Fruit fly (Drosophila melanogaster) whole organism, embryonic: Measurements from ENCODE around the gene Sys1.

Experiments used
- Abd-B ChIP-seq: fragments of 200-800 bp; sonication (Bioruptor generic); optimal IDR thresholded peaks from 2 replicates; lab custom pipeline; 2018; ENCODE audit warnings: missing biosample characterization, mild to moderate bottlenecking, missing genetic modification characterization, moderate library complexity
- Atf-2 ChIP-seq: fragments of 200-800 bp; sonication (Bioruptor generic); optimal IDR thresholded peaks from 2 replicates; lab custom pipeline; 2016; ENCODE audit warnings: missing biosample characterization, missing genetic modification characterization
- Blimp-1 ChIP-seq: fragments of 200-800 bp; sonication (Bioruptor generic); optimal IDR thresholded peaks from 3 replicates; lab custom pipeline; 2018; ENCODE audit warnings: missing biosample characterization, missing genetic modification characterization, mild to moderate bottlenecking, moderate library complexity, missing genetic modification reagents
- CG11085 ChIP-seq: fragments of 200-800 bp; sonication (Bioruptor generic); IDR thresholded peaks from 2 replicates; pipeline ENCODE4 v1.3.6; 2022; ENCODE audit warnings: missing biosample characterization, missing genetic modification characterization
- CG11504 ChIP-seq: fragments of 200-800 bp; sonication (Bioruptor generic); optimal IDR thresholded peaks from 3 replicates; lab custom pipeline; 2019; ENCODE audit warnings: missing biosample characterization, mild to moderate bottlenecking, missing genetic modification characterization, moderate library complexity
- CG13775 ChIP-seq: fragments of 200-800 bp; sonication (Bioruptor generic); optimal IDR thresholded peaks from 3 replicates; lab custom pipeline; 2017; ENCODE audit warnings: missing biosample characterization, mild to moderate bottlenecking, missing genetic modification characterization
- CG15073 ChIP-seq: fragments of 200-800 bp; sonication (Bioruptor generic); optimal IDR thresholded peaks from 2 replicates; lab custom pipeline; 2016; ENCODE audit warnings: missing biosample characterization, missing genetic modification characterization
- CG16813 ChIP-seq: fragments of 200-800 bp; sonication (Bioruptor generic); IDR thresholded peaks from 3 replicates; pipeline ENCODE4 v1.3.6; 2022; ENCODE audit warnings: missing biosample characterization, missing genetic modification characterization; ENCODE audit not compliant: partially characterized antibody
- CG17361 ChIP-seq: fragments of 200-800 bp; sonication (Bioruptor generic); IDR thresholded peaks from 3 replicates; pipeline ENCODE4 v1.3.6; 2022; ENCODE audit warnings: missing biosample characterization, missing genetic modification characterization
- CG17568 ChIP-seq: fragments of 200-800 bp; sonication (Bioruptor generic); optimal IDR thresholded peaks from 2 replicates; lab custom pipeline; 2018; ENCODE audit warnings: missing biosample characterization, mild to moderate bottlenecking, missing genetic modification characterization, moderate library complexity
- CG17829 ChIP-seq: fragments of 200-800 bp; optimal IDR thresholded peaks from 2 replicates; lab custom pipeline; 2019; ENCODE audit warnings: missing biosample characterization, mild to moderate bottlenecking, missing genetic modification characterization, moderate library complexity
- CG2129 ChIP-seq: fragments of 200-800 bp; sonication (Bioruptor generic); IDR thresholded peaks from 2 replicates; pipeline ENCODE4 v1.3.6; 2022; ENCODE audit warnings: missing biosample characterization, missing genetic modification characterization; ENCODE audit not compliant: partially characterized antibody
- CG30020 ChIP-seq: fragments of 200-800 bp; optimal IDR thresholded peaks from 2 replicates; lab custom pipeline; 2019; ENCODE audit warnings: missing biosample characterization, mild to moderate bottlenecking, missing genetic modification characterization, moderate library complexity
- CG31441 ChIP-seq: fragments of 200-800 bp; sonication (Bioruptor generic); IDR thresholded peaks from 2 replicates; pipeline ENCODE4 v1.3.6; 2022; ENCODE audit warnings: missing biosample characterization, missing genetic modification characterization
- CG8924 ChIP-seq: fragments of 200-800 bp; optimal IDR thresholded peaks from 3 replicates; lab custom pipeline; 2019; ENCODE audit warnings: missing biosample characterization, mild to moderate bottlenecking, missing genetic modification characterization, moderate library complexity
- CG9727 ChIP-seq: fragments of 200-800 bp; sonication (Bioruptor generic); optimal IDR thresholded peaks from 3 replicates; lab custom pipeline; 2017; ENCODE audit warnings: missing biosample characterization, mild to moderate bottlenecking, missing genetic modification characterization
- CG9817 ChIP-seq: fragments of 200-800 bp; sonication (Bioruptor generic); optimal IDR thresholded peaks from 2 replicates; lab custom pipeline; 2018; ENCODE audit warnings: missing biosample characterization, mild to moderate bottlenecking, missing genetic modification characterization, moderate library complexity
- Camta ChIP-seq: fragments of 200-800 bp; sonication (Bioruptor generic); optimal IDR thresholded peaks from 2 replicates; lab custom pipeline; 2016; ENCODE audit warnings: missing biosample characterization, missing genetic modification characterization
- CoRest ChIP-seq: fragments of 200-800 bp; sonication (Bioruptor generic); optimal IDR thresholded peaks from 3 replicates; lab custom pipeline; 2018; ENCODE audit warnings: missing biosample characterization, mild to moderate bottlenecking, missing genetic modification characterization, moderate library complexity
- Dad ChIP-seq: fragments of 200-800 bp; sonication (Bioruptor generic); optimal IDR thresholded peaks from 3 replicates; lab custom pipeline; 2016; ENCODE audit warnings: missing biosample characterization, missing genetic modification characterization
- Dll ChIP-seq: fragments of 200-800 bp; sonication (Bioruptor generic); IDR thresholded peaks from 4 replicates; pipeline ENCODE4 v1.3.6; 2022; ENCODE audit warnings: missing biosample characterization, missing genetic modification characterization; ENCODE audit not compliant: partially characterized antibody
- Dp ChIP-seq: fragments of 200-800 bp; sonication (Bioruptor generic); optimal IDR thresholded peaks from 2 replicates; lab custom pipeline; 2018; ENCODE audit warnings: missing biosample characterization, mild to moderate bottlenecking, missing genetic modification characterization, moderate library complexity
- Fer3 ChIP-seq: fragments of 200-800 bp; sonication (Bioruptor generic); optimal IDR thresholded peaks from 2 replicates; lab custom pipeline; 2018; ENCODE audit warnings: missing biosample characterization, mild to moderate bottlenecking, missing genetic modification characterization, moderate library complexity
- H2.0 ChIP-seq: fragments of 200-800 bp; sonication (Bioruptor generic); IDR thresholded peaks from 2 replicates; pipeline ENCODE4 v1.3.6; 2022; ENCODE audit warnings: missing biosample characterization, missing genetic modification characterization
- HmgZ ChIP-seq: fragments of 200-800 bp; sonication (Bioruptor generic); optimal IDR thresholded peaks from 2 replicates; lab custom pipeline; 2018; ENCODE audit warnings: missing biosample characterization, mild to moderate bottlenecking, missing genetic modification characterization
- Hr39 ChIP-seq: fragments of >200 bp; optimal IDR thresholded peaks from 2 replicates; lab custom pipeline; 2017
- Hr78 ChIP-seq, 2 experiments: fragments of 200-800 bp in 1 of 2; fragments of >200 bp in 1 of 2; sonication (Bioruptor generic) in 1 of 2; optimal IDR thresholded peaks; 2 replicates each; lab custom pipeline; 2017 to 2019; ENCODE audit warnings: missing biosample characterization in 2 of 2, missing genetic modification characterization in 2 of 2, mild to moderate bottlenecking in 1 of 2, moderate library complexity in 1 of 2
- NC2β ChIP-seq: fragments of 200-800 bp; sonication (Bioruptor generic); optimal IDR thresholded peaks from 2 replicates; lab custom pipeline; 2016; ENCODE audit warnings: missing biosample characterization, missing genetic modification characterization
- Nf-YB ChIP-seq: fragments of 200-800 bp; sonication (Bioruptor generic); optimal IDR thresholded peaks from 3 replicates; lab custom pipeline; 2019; ENCODE audit warnings: missing biosample characterization, mild to moderate bottlenecking, missing genetic modification characterization, moderate library complexity
- Ravus ChIP-seq: fragments of 200-800 bp; sonication (Bioruptor generic); IDR thresholded peaks from 2 replicates; pipeline ENCODE4 v1.3.6; 2022; ENCODE audit warnings: missing biosample characterization, missing genetic modification characterization
- Sox102F ChIP-seq: fragments of 200-800 bp; sonication (Bioruptor generic); optimal IDR thresholded peaks from 2 replicates; lab custom pipeline; 2018; ENCODE audit warnings: missing biosample characterization, mild to moderate bottlenecking, missing genetic modification characterization, moderate library complexity
- dm ChIP-seq: fragments of 200-800 bp; sonication (Bioruptor generic); optimal IDR thresholded peaks from 3 replicates; lab custom pipeline; 2016; ENCODE audit warnings: missing biosample characterization, missing genetic modification characterization
- dpn ChIP-seq, 2 experiments: fragments of 200-800 bp; sonication (Bioruptor generic); optimal IDR thresholded peaks; 3 replicates each; lab custom pipeline; 2016; ENCODE audit warnings: missing biosample characterization in 2 of 2, missing genetic modification characterization in 2 of 2
- ems ChIP-seq: fragments of 200-800 bp; sonication (Bioruptor generic); optimal IDR thresholded peaks from 3 replicates; lab custom pipeline; 2016; ENCODE audit warnings: missing biosample characterization, missing genetic modification characterization
- gem ChIP-seq: fragments of 200-800 bp; sonication (Bioruptor generic); optimal IDR thresholded peaks from 2 replicates; lab custom pipeline; 2019; ENCODE audit warnings: missing biosample characterization, mild to moderate bottlenecking, missing genetic modification characterization, moderate library complexity
- grau ChIP-seq: fragments of 200-800 bp; optimal IDR thresholded peaks from 3 replicates; lab custom pipeline; 2019; ENCODE audit warnings: missing biosample characterization, mild to moderate bottlenecking, missing genetic modification characterization, moderate library complexity
- ham ChIP-seq: fragments of 200-800 bp; sonication (Bioruptor generic); IDR thresholded peaks from 2 replicates; pipeline ENCODE4 v1.3.6; 2022; ENCODE audit warnings: missing biosample characterization, missing genetic modification characterization
- luna ChIP-seq: fragments of 200-800 bp; sonication (Bioruptor generic); optimal IDR thresholded peaks from 2 replicates; lab custom pipeline; 2016; ENCODE audit warnings: missing biosample characterization, missing genetic modification characterization
- nerfin-1 ChIP-seq: fragments of 200-800 bp; sonication (Bioruptor generic); optimal IDR thresholded peaks from 3 replicates; lab custom pipeline; 2019; ENCODE audit warnings: missing biosample characterization, mild to moderate bottlenecking, missing genetic modification characterization, moderate library complexity
- phol ChIP-seq: fragments of 200-800 bp; sonication (Bioruptor generic); optimal IDR thresholded peaks from 3 replicates; lab custom pipeline; 2018; ENCODE audit warnings: missing biosample characterization, mild to moderate bottlenecking, missing genetic modification characterization, moderate library complexity
- pros ChIP-seq: fragments of 200-800 bp; sonication (Bioruptor generic); optimal IDR thresholded peaks from 3 replicates; lab custom pipeline; 2019; ENCODE audit warnings: missing biosample characterization, mild to moderate bottlenecking, missing genetic modification characterization, moderate library complexity
- scrt ChIP-seq: fragments of 200-800 bp; sonication (Bioruptor generic); optimal IDR thresholded peaks from 2 replicates; lab custom pipeline; 2018; ENCODE audit warnings: missing biosample characterization, mild to moderate bottlenecking, missing genetic modification characterization, moderate library complexity
- sug ChIP-seq: fragments of 200-800 bp; optimal IDR thresholded peaks from 2 replicates; lab custom pipeline; 2019; ENCODE audit warnings: missing biosample characterization, mild to moderate bottlenecking, missing genetic modification characterization, moderate library complexity
- tin ChIP-seq: fragments of 200-800 bp; sonication (Bioruptor generic); optimal IDR thresholded peaks from 3 replicates; lab custom pipeline; 2016; ENCODE audit warnings: missing biosample characterization, missing genetic modification characterization
- toy ChIP-seq: fragments of 200-800 bp; sonication (Bioruptor generic); IDR thresholded peaks from 2 replicates; pipeline ENCODE4 v1.3.6; 2022; ENCODE audit warnings: missing biosample characterization, missing genetic modification characterization
- unpg ChIP-seq: fragments of 200-800 bp; sonication (Bioruptor generic); optimal IDR thresholded peaks from 3 replicates; lab custom pipeline; 2018; ENCODE audit warnings: missing biosample characterization, mild to moderate bottlenecking, missing genetic modification characterization, moderate library complexity
- zen2 ChIP-seq: fragments of 200-800 bp; sonication (Bioruptor generic); IDR thresholded peaks from 3 replicates; pipeline ENCODE4 v1.3.6; 2022; ENCODE audit warnings: missing biosample characterization, missing genetic modification characterization; ENCODE audit not compliant: partially characterized antibody
- zfh1 ChIP-seq: fragments of 200-800 bp; sonication (Bioruptor generic); IDR thresholded peaks from 3 replicates; pipeline ENCODE4 v1.3.6; 2022; ENCODE audit warnings: missing biosample characterization, missing genetic modification characterization
- zfh2 ChIP-seq: fragments of 200-800 bp; sonication (Bioruptor generic); optimal IDR thresholded peaks from 2 replicates; lab custom pipeline; 2016; ENCODE audit warnings: missing biosample characterization, missing genetic modification characterization

Gene Sys1

DNA sequence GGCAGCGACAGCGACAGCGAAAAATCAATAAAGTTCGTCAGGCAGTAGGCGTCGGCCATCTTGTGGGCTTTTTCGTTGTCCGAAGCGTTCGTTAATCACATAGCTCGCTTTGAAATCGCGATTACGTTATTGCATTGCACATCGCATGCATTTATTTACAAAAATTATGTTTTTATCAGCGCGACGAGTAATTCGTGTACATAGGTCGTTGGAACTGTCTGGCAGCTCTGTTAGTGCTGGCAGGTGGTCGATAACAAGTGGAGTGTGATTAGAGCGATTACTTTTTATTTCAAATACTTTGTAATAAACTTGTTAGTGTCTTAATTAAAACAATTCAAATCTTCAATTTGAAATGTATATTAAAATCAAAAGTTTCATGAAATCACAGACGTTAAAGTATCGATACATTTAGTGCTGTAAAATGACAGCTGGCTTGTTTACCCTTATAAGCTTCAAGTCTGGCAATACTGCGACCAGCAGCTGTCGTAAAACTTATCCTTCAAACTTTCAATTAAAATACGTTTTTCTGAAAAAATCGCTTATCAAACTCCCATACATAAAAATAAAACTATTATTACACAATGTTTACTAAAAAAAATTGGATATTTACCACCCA lies 11.2 kb downstream of the Sys1 start, which contains the start of gene CG8032 (continued):
- TF ChIP-seq Blimp-1 (peak; percentile 29), CG11504 (peak; percentile 41), luna (GFP tag; lab: Kevin White, UChicago) (peak; percentile 13), Nf-YB (GFP tag; lab: Kevin White, UChicago) (no peak), Ravus (GFP tag; lab: Robert Waterston, UW) (no peak), CG30020 (tag; lab: Kevin White, UChicago) (peak; percentile 38), Hr39 (no peak), Camta (peak; percentile 47), ems (GFP tag; lab: Kevin White, UChicago) (peak; percentile 44), phol (peak; percentile 64), toy (GFP tag; lab: Robert Waterston, UW) (no peak), CG17568 (GFP tag; lab: Kevin White, UChicago) (no peak), CG15073 (no peak), H2.0 (GFP tag; lab: Robert Waterston, UW) (0 out of 2 replicates have a peak, but pooled peaks have one; percentile 18), CoRest (tag; lab: Kevin White, UChicago) (peak; percentile 54), Dad (GFP tag; lab: Kevin White, UChicago) (peak; percentile 0), CG11085 (GFP tag; lab: Robert Waterston, UW) (no peak), ham (GFP tag; lab: Robert Waterston, UW) (no peak), Hr78 (GFP tag; optimal IDR thresholded peaks at IDR 0.05; lab: Kevin White, UChicago) (peak in 1 of 2 experiments; percentile 11), Atf-2 (GFP tag; lab: Kevin White, UChicago) (peak; percentile 28), pros (GFP tag; lab: Kevin White, UChicago) (no peak), NC2β (peak; percentile 69), CG17361 (GFP tag; lab: Robert Waterston, UW) (peak; percentile 48; the same call in 2 of the 3 replicates), gem (tag; lab: Kevin White, UChicago) (peak; percentile 51), Abd-B (GFP tag; lab: Kevin White, UChicago) (peak; percentile 29), CG8924 (tag; lab: Kevin White, UChicago) (peak; percentile 47), HmgZ (peak; percentile 70), CG9727 (GFP tag; lab: Kevin White, UChicago) (peak; percentile 49), Sox102F (peak; percentile 48), zfh2 (GFP tag; lab: Kevin White, UChicago) (peak; percentile 48), dm (peak; percentile 60), CG16813 (peak; percentile 69), Dp (GFP tag; lab: Kevin White, UChicago) (peak; percentile 37), CG9817 (tag; lab: Kevin White, UChicago) (peak; percentile 31), zen2 (GFP tag; lab: Robert Waterston, UW) (0 out of 3 replicates have a peak, but pooled peaks have one; percentile 31), CG2129 (GFP tag; lab: Robert Waterston, UW) (peak; percentile 34; the same call in 1 of the 2 replicates), zfh1 (GFP tag; lab: Robert Waterston, UW) (peak; percentile 59; the same call in 2 of the 3 replicates), unpg (peak; percentile 34), CG13775 (GFP tag; lab: Kevin White, UChicago) (peak; percentile 61), scrt (GFP tag; lab: Kevin White, UChicago) (no peak), CG31441 (GFP tag; lab: Robert Waterston, UW) (peak; percentile 39; the same call in 1 of the 2 replicates), CG17829 (tag; lab: Kevin White, UChicago) (peak; percentile 52), Dll (GFP tag; lab: Robert Waterston, UW) (peak; percentile 78), grau (peak; percentile 50), sug (tag; lab: Kevin White, UChicago) (peak; percentile 39), dpn (GFP tag; optimal IDR thresholded peaks at IDR 0.05; lab: Kevin White, UChicago) (peak; percentile 52 to 62), Fer3 (peak; percentile 11), tin (GFP tag; lab: Kevin White, UChicago) (peak; percentile 16), nerfin-1 (tag; lab: Kevin White, UChicago) (peak; percentile 17)
